Worm (Caenorhabditis elegans) whole organism, late embryonic: ENCODE results near the gene sec-16A.1.

ENCODE experiments used
- C08G9.2 ChIP-seq: sonication (generic microtip); optimal IDR thresholded peaks from 2 replicates; lab custom pipeline; 2016; ENCODE audit warnings: mild to moderate bottlenecking, missing genetic modification characterization, moderate library complexity, missing compliant biosample characterization
- T23F11.4 ChIP-seq: fragments of 200-800 bp; sonication (Bioruptor generic); optimal IDR thresholded peaks from 2 replicates; lab custom pipeline; 2018; ENCODE audit warnings: mild to moderate bottlenecking, missing genetic modification characterization, missing compliant biosample characterization
- Y22D7AL.16 ChIP-seq: sonication (generic microtip); optimal IDR thresholded peaks from 2 replicates; lab custom pipeline; 2016; ENCODE audit warnings: missing genetic modification characterization, missing compliant biosample characterization
- ahr-1 ChIP-seq: sonication (generic microtip); optimal IDR thresholded peaks from 2 replicates; lab custom pipeline; 2016; ENCODE audit warnings: missing genetic modification characterization, missing compliant biosample characterization
- ceh-2 ChIP-seq: sonication (generic microtip); optimal IDR thresholded peaks from 2 replicates; lab custom pipeline; 2016; ENCODE audit warnings: missing genotype, missing genetic modification characterization, missing compliant biosample characterization
- ceh-22 ChIP-seq: sonication (generic microtip); optimal IDR thresholded peaks from 2 replicates; lab custom pipeline; 2017; ENCODE audit warnings: missing biosample characterization, missing genetic modification characterization
- ceh-30 ChIP-seq: fragments of 150-350 bp; optimal IDR thresholded peaks from 2 replicates; lab custom pipeline; 2014; ENCODE audit warnings: missing biosample characterization, missing genetic modification characterization
- ceh-31 ChIP-seq: sonication (generic microtip); optimal IDR thresholded peaks from 2 replicates; lab custom pipeline; 2016; ENCODE audit warnings: missing genetic modification characterization, missing compliant biosample characterization
- ceh-34 ChIP-seq: sonication (generic microtip); optimal IDR thresholded peaks from 2 replicates; lab custom pipeline; 2016; ENCODE audit warnings: mild to moderate bottlenecking, missing genetic modification characterization, missing compliant biosample characterization
- ceh-45 ChIP-seq: fragments of 200-800 bp; sonication (Bioruptor generic); IDR thresholded peaks from 2 replicates; pipeline ENCODE4 v1.3.6; 2022; ENCODE audit warnings: missing genetic modification reagents, missing genetic modification characterization, missing compliant biosample characterization
- ceh-48 ChIP-seq: sonication (generic microtip); optimal IDR thresholded peaks from 2 replicates; lab custom pipeline; 2016; ENCODE audit warnings: missing genetic modification characterization, inconsistent platforms, missing compliant biosample characterization
- ceh-6 ChIP-seq: fragments of 200-800 bp; sonication (Bioruptor generic); optimal IDR thresholded peaks from 2 replicates; lab custom pipeline; 2018; ENCODE audit warnings: mild to moderate bottlenecking, missing genetic modification characterization, missing compliant biosample characterization
- ceh-9 ChIP-seq: sonication (generic microtip); optimal IDR thresholded peaks from 2 replicates; lab custom pipeline; 2016; ENCODE audit warnings: mild to moderate bottlenecking, missing genetic modification characterization, inconsistent platforms, missing compliant biosample characterization
- dmd-4 ChIP-seq: sonication (generic microtip); optimal IDR thresholded peaks from 2 replicates; lab custom pipeline; 2016; ENCODE audit warnings: borderline replicate concordance, missing genetic modification characterization, missing compliant biosample characterization
- elt-2 ChIP-seq: sonication (generic microtip); optimal IDR thresholded peaks from 2 replicates; lab custom pipeline; 2016; ENCODE audit warnings: missing genetic modification reagents, missing genetic modification characterization, missing compliant biosample characterization
- fkh-10 ChIP-seq: fragments of 150-350 bp; optimal IDR thresholded peaks from 2 replicates; lab custom pipeline; 2014; ENCODE audit warnings: missing biosample characterization, missing genetic modification reagents, missing genetic modification characterization
- hlh-15 ChIP-seq: sonication (generic microtip); optimal IDR thresholded peaks from 2 replicates; lab custom pipeline; 2016; ENCODE audit warnings: missing genetic modification characterization, missing compliant biosample characterization
- hlh-8 ChIP-seq: sonication (generic microtip); optimal IDR thresholded peaks from 2 replicates; lab custom pipeline; 2016; ENCODE audit warnings: missing genotype, missing genetic modification characterization, missing compliant biosample characterization
- lim-6 ChIP-seq: sonication (generic microtip); optimal IDR thresholded peaks from 2 replicates; lab custom pipeline; 2016; ENCODE audit warnings: missing genetic modification characterization, missing compliant biosample characterization
- madf-2 ChIP-seq: sonication (generic microtip); optimal IDR thresholded peaks from 2 replicates; lab custom pipeline; 2017; ENCODE audit warnings: missing genetic modification characterization, missing compliant biosample characterization
- mec-3 ChIP-seq: sonication (generic microtip); optimal IDR thresholded peaks from 2 replicates; lab custom pipeline; 2016; ENCODE audit warnings: borderline replicate concordance, missing genetic modification characterization, missing compliant biosample characterization
- nhr-232 ChIP-seq: sonication (generic microtip); optimal IDR thresholded peaks from 2 replicates; lab custom pipeline; 2016; ENCODE audit warnings: missing genetic modification characterization, missing compliant biosample characterization
- npax-4 ChIP-seq: sonication (generic microtip); optimal IDR thresholded peaks from 2 replicates; lab custom pipeline; 2016; ENCODE audit warnings: missing genetic modification characterization, missing compliant biosample characterization
- pax-1 ChIP-seq: fragments of 150-350 bp; optimal IDR thresholded peaks from 2 replicates; lab custom pipeline; 2014; ENCODE audit warnings: missing biosample characterization, missing genetic modification characterization
- pha-4 ChIP-seq: fragments of 150-350 bp; optimal IDR thresholded peaks from 2 replicates; lab custom pipeline; 2018; ENCODE audit warnings: missing biosample characterization, missing genetic modification reagents, missing genetic modification characterization
- pqm-1 ChIP-seq: sonication (generic microtip); optimal IDR thresholded peaks from 2 replicates; lab custom pipeline; 2016; ENCODE audit warnings: missing genetic modification characterization, missing compliant biosample characterization
- pros-1 ChIP-seq: fragments of 150-350 bp; optimal IDR thresholded peaks from 2 replicates; lab custom pipeline; 2014; ENCODE audit warnings: missing biosample characterization, missing genetic modification reagents, missing genetic modification characterization
- ref-2 ChIP-seq: sonication (generic microtip); optimal IDR thresholded peaks from 2 replicates; lab custom pipeline; 2016; ENCODE audit warnings: missing genetic modification characterization, missing compliant biosample characterization
- sdc-2 ChIP-seq: sonication (generic microtip); optimal IDR thresholded peaks from 2 replicates; lab custom pipeline; 2016; ENCODE audit warnings: missing genotype, missing genetic modification characterization, missing compliant biosample characterization
- sox-2 ChIP-seq: fragments of 200-800 bp; sonication (Bioruptor generic); IDR thresholded peaks from 2 replicates; pipeline ENCODE4 v1.3.6; 2022; ENCODE audit warnings: missing genetic modification reagents, missing genetic modification characterization, missing compliant biosample characterization
- sox-4 ChIP-seq: sonication (generic microtip); optimal IDR thresholded peaks from 2 replicates; lab custom pipeline; 2017; ENCODE audit warnings: mild to moderate bottlenecking, missing genetic modification characterization, inconsistent platforms, missing compliant biosample characterization
- syd-9 ChIP-seq: sonication (generic microtip); optimal IDR thresholded peaks from 2 replicates; lab custom pipeline; 2016; ENCODE audit warnings: mild to moderate bottlenecking, missing genetic modification characterization, moderate library complexity, missing compliant biosample characterization
- tbx-2 ChIP-seq: sonication (generic microtip); optimal IDR thresholded peaks from 2 replicates; lab custom pipeline; 2016; ENCODE audit warnings: missing genetic modification characterization, missing compliant biosample characterization
- ttx-3 ChIP-seq: sonication (generic microtip); optimal IDR thresholded peaks from 2 replicates; lab custom pipeline; 2016; ENCODE audit warnings: missing genetic modification reagents, missing genetic modification characterization, missing compliant biosample characterization
- unc-42 ChIP-seq: sonication (generic microtip); optimal IDR thresholded peaks from 2 replicates; lab custom pipeline; 2016; ENCODE audit warnings: missing genotype, missing genetic modification characterization, missing compliant biosample characterization
- zip-5 ChIP-seq: sonication (generic microtip); optimal IDR thresholded peaks from 2 replicates; lab custom pipeline; 2016; ENCODE audit warnings: missing genetic modification characterization, missing compliant biosample characterization
- ztf-16 ChIP-seq: sonication (generic microtip); optimal IDR thresholded peaks from 2 replicates; lab custom pipeline; 2017; ENCODE audit warnings: missing genetic modification characterization, missing compliant biosample characterization

sec-16A.1 gene

ce11 chrIII:9114649-9115048 lies 11.0 kb upstream of the sec-16A.1 start, which contains the start of gene ZK512.1:
Gene ZK512.1 (plus strand): TSS chrIII:9114949.
- TF ChIP-seq ceh-2 (tag; lab: Kevin White, UChicago): peak; percentile 38
- TF ChIP-seq tbx-2 (tag; lab: Kevin White, UChicago): peak; percentile 37
- peak; percentile 0 for TF ChIP-seq sdc-2 (tag; lab: Kevin White, UChicago)
- TF ChIP-seq fkh-10 (GFP tag; lab: Kevin White, UChicago): no peak
- TF ChIP-seq pax-1 (tag; lab: Kevin White, UChicago): no peak
- no peak for TF ChIP-seq hlh-8 (tag; lab: Kevin White, UChicago)
- TF ChIP-seq ceh-34 (tag; lab: Kevin White, UChicago): peak; percentile 3
- no peak for TF ChIP-seq pha-4 (tag; lab: Kevin White, UChicago)
- TF ChIP-seq, all 69 proteins: peak for 4

- TF ChIP-seq ceh-6 (GFP tag; lab: Kevin White, UChicago): no peak
These were observed 9.9 kb upstream of the sec-16A.1 start for ce11 chrIII:9115745-9116144.

- no peak for TF ChIP-seq madf-2 (tag; lab: Kevin White, UChicago)
- no peak for TF ChIP-seq ceh-45
- no peak for TF ChIP-seq ref-2 (tag; lab: Kevin White, UChicago)
- TF ChIP-seq ceh-22 (tag; lab: Kevin White, UChicago): no peak
- TF ChIP-seq ceh-48: no peak
- TF ChIP-seq sox-2 (GFP tag; lab: Robert Waterston, UW): no peak
- no peak for TF ChIP-seq lim-6
- no peak for TF ChIP-seq npax-4 (tag; lab: Kevin White, UChicago)
- no peak for TF ChIP-seq mec-3 (tag; lab: Kevin White, UChicago)
- no peak for TF ChIP-seq syd-9 (tag; lab: Kevin White, UChicago)
- TF ChIP-seq pros-1: no peak
- no peak for TF ChIP-seq hlh-15 (tag; lab: Kevin White, UChicago)
- no peak for TF ChIP-seq ceh-9
- no peak for TF ChIP-seq Y22D7AL.16
- TF ChIP-seq dmd-4 (tag; lab: Kevin White, UChicago): no peak
- no peak for TF ChIP-seq ceh-6 (GFP tag; lab: Kevin White, UChicago)
- TF ChIP-seq T23F11.4 (GFP tag; lab: Kevin White, UChicago): no peak
- no peak for TF ChIP-seq fkh-10 (GFP tag; lab: Kevin White, UChicago)
- no peak for TF ChIP-seq ceh-30 (tag; lab: Kevin White, UChicago)
- no peak for TF ChIP-seq zip-5 (tag; lab: Kevin White, UChicago)
These were observed 7.3 kb upstream of the sec-16A.1 start, which contains the start of gene grl-11 for ce11 chrIII:9118314-9118850. Gene grl-11 (minus strand): TSS chrIII:9118364.

ce11 chrIII:9118921-9119606 lies 6.6 kb upstream of the sec-16A.1 start, which contains the start of gene ced-11:
Gene ced-11 (plus strand): TSS chrIII:9119556.
- TF ChIP-seq elt-2 (tag; lab: Kevin White, UChicago) (no peak), ceh-34 (tag; lab: Kevin White, UChicago) (no peak), nhr-232 (no peak), ahr-1 (tag; lab: Kevin White, UChicago) (no peak), ceh-2 (tag; lab: Kevin White, UChicago) (no peak), syd-9 (tag; lab: Kevin White, UChicago) (no peak), sox-4 (tag; lab: Kevin White, UChicago) (no peak), C08G9.2 (tag; lab: Kevin White, UChicago) (no peak), pqm-1 (tag; lab: Kevin White, UChicago) (no peak), unc-42 (tag; lab: Kevin White, UChicago) (no peak), ttx-3 (tag; lab: Kevin White, UChicago) (no peak), ceh-31 (tag; lab: Kevin White, UChicago) (no peak), ztf-16 (no peak)
